Worm (Caenorhabditis elegans) whole organism, L4/young adult: ENCODE measurements around the gene Y48A6B.9.

ENCODE experiments used
- W03F9.2 ChIP-seq: fragments of 150-350 bp; optimal IDR thresholded peaks from 2 replicates; lab custom pipeline; 2014; ENCODE audit warnings: missing biosample characterization, missing genetic modification characterization
- dao-5 ChIP-seq: sonication (generic microtip); optimal IDR thresholded peaks from 2 replicates; lab custom pipeline; 2016; ENCODE audit warnings: missing genotype, missing genetic modification characterization, moderate library complexity, missing compliant biosample characterization
- him-1 ChIP-seq: sonication (generic microtip); optimal IDR thresholded peaks from 2 replicates; lab custom pipeline; 2016; ENCODE audit warnings: missing genotype, missing genetic modification reagents, missing genetic modification characterization, missing compliant biosample characterization

DNA sequence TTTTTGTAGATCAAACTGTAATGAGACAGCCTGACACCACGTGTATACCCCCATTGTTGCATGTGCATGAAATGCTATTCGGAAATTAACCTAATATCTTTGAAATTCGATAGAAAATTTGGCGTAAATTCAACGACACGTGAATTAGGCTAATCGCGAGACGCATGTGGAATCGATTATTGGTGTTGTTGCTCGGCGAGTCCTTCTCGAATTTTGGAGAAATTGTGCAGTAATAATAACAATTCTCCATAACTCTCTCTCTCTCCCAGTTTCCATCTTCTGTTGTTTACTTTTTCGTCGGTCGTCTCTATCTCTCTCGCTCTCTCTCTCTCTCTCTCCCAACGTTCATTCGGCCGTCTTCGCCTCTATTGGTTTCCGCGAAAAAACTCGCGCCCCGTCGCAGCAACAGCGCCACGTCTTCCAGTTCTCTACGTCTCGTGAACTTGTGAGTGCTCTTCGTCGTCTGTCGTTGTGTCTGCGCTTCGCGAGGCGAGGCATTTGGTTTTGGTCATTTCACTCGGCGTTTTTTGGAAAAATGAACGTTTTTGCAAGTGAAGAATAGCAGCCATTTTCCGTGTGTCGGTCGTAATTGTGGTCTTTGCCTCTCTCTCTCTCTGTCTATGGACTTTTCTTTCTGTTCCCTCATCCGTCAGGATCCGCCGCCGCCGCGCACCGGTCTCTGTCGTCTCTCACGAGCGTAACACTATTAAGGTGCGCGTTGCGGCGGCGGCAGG, 21.7 kb downstream of the Y48A6B.9 start:
- TF ChIP-seq him-1 (tag; lab: Kevin White, UChicago) = no peak
- no peak for TF ChIP-seq dao-5
- no peak for TF ChIP-seq W03F9.2 (tag; lab: Kevin White, UChicago)
